Fruit fly (Drosophila melanogaster): ENCODE data around the gene Hsp68.

Hsp68 gene

DNA sequence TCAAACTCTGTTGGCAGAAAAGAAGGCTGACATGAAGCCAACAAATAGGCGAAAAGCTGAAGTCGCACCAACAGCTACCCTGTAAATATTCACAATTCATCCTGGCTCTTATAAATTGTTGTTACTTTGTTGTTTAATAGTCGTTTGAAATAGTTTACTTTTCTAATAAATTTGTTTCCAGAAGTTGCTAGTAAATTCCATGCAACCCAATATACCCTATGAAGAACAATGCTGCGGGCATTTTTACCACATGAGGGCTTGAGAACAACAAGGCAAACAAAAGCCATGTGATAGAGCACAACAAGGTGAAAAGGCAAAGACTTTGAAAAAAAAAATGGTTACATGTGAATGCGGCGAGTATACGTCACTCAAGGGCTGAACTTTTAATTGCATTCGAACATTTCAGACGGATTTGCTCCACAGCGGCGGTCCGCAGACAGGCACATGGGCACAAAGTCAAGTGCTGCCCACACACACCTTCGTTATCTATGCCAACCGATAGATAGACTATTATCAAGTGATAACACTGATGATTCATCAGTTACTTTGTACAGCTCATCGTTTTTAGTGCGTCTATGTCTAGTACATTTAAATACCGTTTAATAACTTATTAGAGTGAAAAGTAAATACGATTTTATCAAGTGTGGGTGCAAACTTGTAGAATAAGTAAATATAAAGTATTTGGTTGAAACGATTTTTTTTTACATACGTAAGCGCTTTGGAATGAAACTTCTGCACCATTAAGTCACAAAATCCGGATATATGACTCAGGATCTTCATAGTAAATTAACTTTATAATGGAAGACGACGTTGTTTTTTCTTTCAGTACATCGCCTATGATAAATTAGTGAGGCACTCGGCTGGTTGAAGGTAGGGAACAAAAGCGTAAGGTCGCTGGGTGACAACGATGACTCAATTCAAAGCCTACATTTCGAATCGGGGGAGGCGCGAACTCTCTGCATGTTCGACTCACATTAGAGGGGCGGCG, 42.2 kb upstream of the Hsp68 start (continued):
- peak; percentile 26 for TF ChIP-seq CG9437 (GFP tag; optimal IDR thresholded peaks at IDR 0.05)
- TF ChIP-seq h (optimal IDR thresholded peaks at IDR 0.05) = no peak
- TF ChIP-seq kni (GFP tag; optimal IDR thresholded peaks at IDR 0.05) = no peak
- TF ChIP-seq Ravus (GFP tag; IDR thresholded peaks at IDR 0.05) = peak; percentile 54; the same call in 1 of the 2 replicates
- TF ChIP-seq Ssrp (tag; optimal IDR thresholded peaks at IDR 0.05) = peak; percentile 73
- TF ChIP-seq dpn (GFP tag; optimal IDR thresholded peaks at IDR 0.05) = peak; percentile 82 to 83
- peak in 1 of 2 experiments; percentile 45 for TF ChIP-seq Eip74EF (GFP tag; optimal IDR thresholded peaks at IDR 0.05)
- peak; percentile 83 for TF ChIP-seq CG14014 (GFP tag; IDR thresholded peaks at IDR 0.05)
- TF ChIP-seq dan (GFP tag; IDR thresholded peaks at IDR 0.05) = no peak
- peak; percentile 61 for TF ChIP-seq ewg (GFP tag; optimal IDR thresholded peaks at IDR 0.05)
- TF ChIP-seq CG10565 (GFP tag; optimal IDR thresholded peaks at IDR 0.05) = no peak
- no peak for TF ChIP-seq CG34376 (GFP tag; optimal IDR thresholded peaks at IDR 0.05)
- peak; percentile 76 for TF ChIP-seq gcm (GFP tag; optimal IDR thresholded peaks at IDR 0.05)
- TF ChIP-seq oc (tag; optimal IDR thresholded peaks at IDR 0.05) = peak; percentile 77
- TF ChIP-seq pfk (GFP tag; optimal IDR thresholded peaks at IDR 0.05) = no peak
- peak; percentile 57 for TF ChIP-seq psq (GFP tag; optimal IDR thresholded peaks at IDR 0.05)
- TF ChIP-seq vvl (GFP tag; IDR thresholded peaks at IDR 0.05) = peak; percentile 89
- TF ChIP-seq Sin3A (optimal IDR thresholded peaks at IDR 0.05) = no peak
- peak; percentile 17 for TF ChIP-seq da (GFP tag; optimal IDR thresholded peaks at IDR 0.05)
- no peak for TF ChIP-seq CG10543 (GFP tag; optimal IDR thresholded peaks at IDR 0.05)
- TF ChIP-seq ssp (GFP tag; IDR thresholded peaks at IDR 0.05) = peak; percentile 64
- TF ChIP-seq shn (GFP tag; optimal IDR thresholded peaks at IDR 0.05) = peak; percentile 76
- peak; percentile 22 for TF ChIP-seq trh (GFP tag; optimal IDR thresholded peaks at IDR 0.05)
- peak; percentile 20 for TF ChIP-seq Max (GFP tag; optimal IDR thresholded peaks at IDR 0.05)
- no peak for TF ChIP-seq CG3838 (GFP tag; optimal IDR thresholded peaks at IDR 0.05)
- peak; percentile 72 for TF ChIP-seq pnt (GFP tag; optimal IDR thresholded peaks at IDR 0.05)
- no peak for TF ChIP-seq salm (tag; optimal IDR thresholded peaks at IDR 0.05)
- peak; percentile 85 for TF ChIP-seq CG16863 (GFP tag; optimal IDR thresholded peaks at IDR 0.05)
- TF ChIP-seq gsb-n (tag; optimal IDR thresholded peaks at IDR 0.05) = peak; percentile 43
- TF ChIP-seq CG8944 (GFP tag; optimal IDR thresholded peaks at IDR 0.05) = peak; percentile 70
- peak; percentile 86 for TF ChIP-seq lilli (GFP tag; optimal IDR thresholded peaks at IDR 0.05)
- TF ChIP-seq Dp (GFP tag; optimal IDR thresholded peaks at IDR 0.05) = no peak
- TF ChIP-seq phol (tag; optimal IDR thresholded peaks at IDR 0.05) = peak; percentile 75
- TF ChIP-seq yki (optimal IDR thresholded peaks at IDR 0.05) = no peak
- TF ChIP-seq HLH4C (GFP tag; IDR thresholded peaks at IDR 0.05; ENCODE audit: partially characterized antibody) = no peak
- TF ChIP-seq Scr (GFP tag; IDR thresholded peaks at IDR 0.05; ENCODE audit: partially characterized antibody) = no peak
- TF ChIP-seq so (GFP tag; IDR thresholded peaks at IDR 0.05) = peak; percentile 78
- TF ChIP-seq slou (GFP tag; optimal IDR thresholded peaks at IDR 0.05) = peak; percentile 21
- TF ChIP-seq gro (GFP tag; optimal IDR thresholded peaks at IDR 0.05) = peak; percentile 70
- no peak for TF ChIP-seq hth (optimal IDR thresholded peaks at IDR 0.05)
- TF ChIP-seq sima (GFP tag; optimal IDR thresholded peaks at IDR 0.05) = peak; percentile 23
- peak; percentile 78 for TF ChIP-seq kay (GFP tag; optimal IDR thresholded peaks at IDR 0.05)
- TF ChIP-seq CG10321 (GFP tag; IDR thresholded peaks at IDR 0.05) = peak; percentile 40; the same call in 1 of the 2 replicates
- peak; percentile 68 for TF ChIP-seq CG11696 (GFP tag; IDR thresholded peaks at IDR 0.05)
- no peak for TF ChIP-seq BEAF-32 (GFP tag; optimal IDR thresholded peaks at IDR 0.05)
- TF ChIP-seq nmo (GFP tag; optimal IDR thresholded peaks at IDR 0.05) = peak; percentile 77
- TF ChIP-seq CTCF (GFP tag; optimal IDR thresholded peaks at IDR 0.05) = no peak
- TF ChIP-seq Stat92E (GFP tag; optimal IDR thresholded peaks at IDR 0.05) = no peak
- TF ChIP-seq rib (GFP tag; IDR thresholded peaks at IDR 0.05) = peak; percentile 47; the same call in 1 of the 2 replicates
- TF ChIP-seq CG14441 (GFP tag; IDR thresholded peaks at IDR 0.05) = peak; percentile 85

All from whole organism, embryonic.